Worm (Caenorhabditis elegans): Measurements from ENCODE around the gene osm-6.
A peak's percentile ranks its signal among the peaks of the same experiment; 100 is the strongest.

Gene osm-6

ce11 chrV:11913283-11913682, 14.0 kb downstream of the osm-6 start:
- TF ChIP-seq nhr-237 (tag; optimal IDR thresholded peaks at IDR 0.05) (no peak), mab-5 (tag; optimal IDR thresholded peaks at IDR 0.05) (no peak), ceh-82 (tag; optimal IDR thresholded peaks at IDR 0.05) (no peak), mdl-1 (tag; optimal IDR thresholded peaks at IDR 0.05) (no peak)

DNA sequence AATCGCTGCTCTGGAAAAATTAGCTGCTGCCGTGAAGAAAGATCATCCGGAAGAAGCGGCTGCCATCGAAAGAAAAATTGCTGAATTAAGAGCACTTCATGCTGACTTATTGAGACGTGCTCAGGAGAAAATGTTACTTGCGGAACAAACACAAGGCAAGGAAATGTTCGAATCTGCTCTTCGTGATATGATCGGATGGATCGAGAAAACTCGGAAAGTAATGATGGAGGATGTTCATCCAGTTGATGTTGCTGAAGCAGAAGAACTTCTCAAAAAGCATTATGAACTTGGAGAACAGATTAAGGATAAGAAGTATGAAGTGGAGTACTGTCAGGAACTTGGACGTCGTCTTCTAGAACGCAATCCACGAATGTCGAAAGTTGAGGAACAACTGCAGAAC, 21.3 kb downstream of the osm-6 start:
- TF ChIP-seq F13H6.1 (tag; optimal IDR thresholded peaks at IDR 0.05) (no peak), ama-1 (optimal IDR thresholded peaks at IDR 0.05) (no peak), snpc-4 (tag; optimal IDR thresholded peaks at IDR 0.05) (no peak), lsy-2 (tag; optimal IDR thresholded peaks at IDR 0.05) (no peak), elt-1 (tag; optimal IDR thresholded peaks at IDR 0.05) (no peak), ztf-1 (GFP tag; conservative IDR thresholded peaks at IDR 0.05) (no peak), nhr-129 (tag; optimal IDR thresholded peaks at IDR 0.05) (no peak), dmd-4 (tag; optimal IDR thresholded peaks at IDR 0.05) (no peak), ztf-11 (tag; optimal IDR thresholded peaks at IDR 0.05) (no peak), lin-11 (tag; optimal IDR thresholded peaks at IDR 0.05) (no peak), ZK546.5 (tag; optimal IDR thresholded peaks at IDR 0.05) (no peak), nhr-23 (tag; optimal IDR thresholded peaks at IDR 0.05) (no peak), peb-1 (tag; optimal IDR thresholded peaks at IDR 0.05) (no peak), ztf-4 (tag; optimal IDR thresholded peaks at IDR 0.05) (no peak), nhr-6 (tag; optimal IDR thresholded peaks at IDR 0.05) (no peak), ceh-16 (tag; optimal IDR thresholded peaks at IDR 0.05) (no peak), nhr-21 (tag; optimal IDR thresholded peaks at IDR 0.05) (no peak), skn-1 (tag; optimal IDR thresholded peaks at IDR 0.05) (no peak), unc-39 (tag; optimal IDR thresholded peaks at IDR 0.05) (no peak), R02D3.7 (tag; optimal IDR thresholded peaks at IDR 0.05) (no peak)

DNA sequence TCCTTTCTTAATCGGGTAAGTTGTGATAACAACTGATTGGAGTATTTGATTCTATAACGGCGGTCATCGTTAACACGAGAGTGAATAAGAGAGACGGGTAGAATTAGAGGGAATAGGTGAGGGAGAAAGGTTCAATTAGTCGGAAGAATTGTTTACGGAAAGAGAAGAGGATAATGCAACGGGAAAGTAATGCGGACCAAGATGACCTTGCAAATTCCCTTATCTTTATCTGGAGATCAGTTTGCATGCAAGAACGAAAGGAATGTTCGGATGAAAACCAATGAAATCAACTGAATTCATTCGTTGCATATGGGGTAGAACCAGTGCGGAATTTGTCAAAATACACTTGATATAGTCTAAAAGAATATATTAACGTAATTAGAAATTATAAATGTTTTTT, 25.1 kb downstream of the osm-6 start:
- TF ChIP-seq nhr-11 (tag; optimal IDR thresholded peaks at IDR 0.05) (no peak), sma-9 (GFP tag; optimal IDR thresholded peaks at IDR 0.05) (no peak), sma-9 (tag; optimal IDR thresholded peaks at IDR 0.05) (no peak), egl-27 (tag; optimal IDR thresholded peaks at IDR 0.05) (no peak), unc-55 (GFP tag; optimal IDR thresholded peaks at IDR 0.05) (no peak), dmd-4 (tag; optimal IDR thresholded peaks at IDR 0.05) (no peak), gmeb-1 (tag; optimal IDR thresholded peaks at IDR 0.05) (no peak), aly-2 (tag; optimal IDR thresholded peaks at IDR 0.05) (no peak), R02D3.7 (tag; optimal IDR thresholded peaks at IDR 0.05) (no peak), fos-1 (tag; optimal IDR thresholded peaks at IDR 0.05) (no peak), lsy-2 (tag; optimal IDR thresholded peaks at IDR 0.05) (no peak)

ce11 chrV:11901260-11901659, 26.0 kb downstream of the osm-6 start:
- no peak for TF ChIP-seq lsy-2 (tag; optimal IDR thresholded peaks at IDR 0.05)
- TF ChIP-seq lin-39 (tag; optimal IDR thresholded peaks at IDR 0.05) = no peak
- TF ChIP-seq F13H6.1 (tag; optimal IDR thresholded peaks at IDR 0.05) = no peak
- TF ChIP-seq ama-1 (optimal IDR thresholded peaks at IDR 0.05) = no peak
- TF ChIP-seq mbf-1 (tag; optimal IDR thresholded peaks at IDR 0.05) = no peak
- no peak for TF ChIP-seq peb-1 (tag; optimal IDR thresholded peaks at IDR 0.05)
- TF ChIP-seq ztf-1 (GFP tag; conservative IDR thresholded peaks at IDR 0.05) = no peak
- TF ChIP-seq dmd-4 (tag; optimal IDR thresholded peaks at IDR 0.05) = no peak
- no peak for TF ChIP-seq R02D3.7 (tag; optimal IDR thresholded peaks at IDR 0.05)
- TF ChIP-seq ztf-4 (tag; optimal IDR thresholded peaks at IDR 0.05) = no peak
- TF ChIP-seq sem-4 (tag; optimal IDR thresholded peaks at IDR 0.05) = no peak
- TF ChIP-seq nhr-12 (tag; optimal IDR thresholded peaks at IDR 0.05) = no peak
- TF ChIP-seq elt-1 (tag; optimal IDR thresholded peaks at IDR 0.05) = no peak
- no peak for TF ChIP-seq ceh-16 (tag; optimal IDR thresholded peaks at IDR 0.05)

ce11 chrV:11900127-11900526, 27.1 kb downstream of the osm-6 start:
- TF ChIP-seq nhr-129 (tag; optimal IDR thresholded peaks at IDR 0.05) (no peak), sma-9 (GFP tag; optimal IDR thresholded peaks at IDR 0.05) (peak; percentile 61), sma-9 (tag; optimal IDR thresholded peaks at IDR 0.05) (no peak), fos-1 (tag; optimal IDR thresholded peaks at IDR 0.05) (peak; percentile 78)
